Fruit fly (Drosophila melanogaster) whole organism, embryonic: ENCODE results near the gene CG31360.

Experiments
- Adf1 ChIP-seq: fragments of 200-800 bp; sonication (Bioruptor generic); IDR thresholded peaks from 2 replicates; pipeline ENCODE4 v1.3.6; 2022; ENCODE audit warnings: missing biosample characterization, missing genetic modification characterization
- Bgb ChIP-seq: fragments of 200-800 bp; sonication (Bioruptor generic); IDR thresholded peaks from 2 replicates; pipeline ENCODE4 v1.3.6; 2022; ENCODE audit warnings: missing biosample characterization, missing genetic modification characterization; ENCODE audit not compliant: partially characterized antibody
- C15 ChIP-seq: fragments of 200-800 bp; sonication (Bioruptor generic); IDR thresholded peaks from 3 replicates; pipeline ENCODE4 v1.3.6; 2022; ENCODE audit warnings: missing biosample characterization, missing genetic modification characterization
- CG10267 ChIP-seq: fragments of 200-800 bp; sonication (Bioruptor generic); optimal IDR thresholded peaks from 2 replicates; lab custom pipeline; 2018; ENCODE audit warnings: missing biosample characterization, mild to moderate bottlenecking, missing genetic modification characterization, moderate library complexity
- CG13287 ChIP-seq: fragments of 200-800 bp; sonication (Bioruptor generic); IDR thresholded peaks from 2 replicates; pipeline ENCODE4 v1.3.6; 2022; ENCODE audit warnings: missing biosample characterization, missing genetic modification characterization; ENCODE audit not compliant: partially characterized antibody
- CG13424 ChIP-seq: fragments of 200-800 bp; sonication (Bioruptor generic); optimal IDR thresholded peaks from 2 replicates; lab custom pipeline; 2019; ENCODE audit warnings: missing biosample characterization, mild to moderate bottlenecking, missing genetic modification characterization, moderate library complexity
- CG13775 ChIP-seq: fragments of 200-800 bp; sonication (Bioruptor generic); optimal IDR thresholded peaks from 3 replicates; lab custom pipeline; 2017; ENCODE audit warnings: missing biosample characterization, mild to moderate bottlenecking, missing genetic modification characterization
- CG14860 ChIP-seq: fragments of 200-800 bp; sonication (Bioruptor generic); IDR thresholded peaks from 3 replicates; pipeline ENCODE4 v1.3.6; 2022; ENCODE audit warnings: missing biosample characterization, missing genetic modification characterization; ENCODE audit not compliant: partially characterized antibody
- CG16863 ChIP-seq: fragments of 200-800 bp; sonication (Bioruptor generic); optimal IDR thresholded peaks from 3 replicates; lab custom pipeline; 2016; ENCODE audit warnings: missing biosample characterization, missing genetic modification characterization
- CG2116 ChIP-seq: fragments of 200-800 bp; sonication (Bioruptor generic); optimal IDR thresholded peaks from 3 replicates; lab custom pipeline; 2018; ENCODE audit warnings: missing biosample characterization, mild to moderate bottlenecking, missing genetic modification characterization
- CG30020 ChIP-seq: fragments of 200-800 bp; optimal IDR thresholded peaks from 2 replicates; lab custom pipeline; 2019; ENCODE audit warnings: missing biosample characterization, mild to moderate bottlenecking, missing genetic modification characterization, moderate library complexity
- CG33557 ChIP-seq: fragments of 200-800 bp; sonication (Bioruptor generic); optimal IDR thresholded peaks from 2 replicates; lab custom pipeline; 2019; ENCODE audit warnings: missing biosample characterization, mild to moderate bottlenecking, missing genetic modification characterization, moderate library complexity
- CG3726 ChIP-seq: fragments of 200-800 bp; sonication (Bioruptor generic); IDR thresholded peaks from 3 replicates; pipeline ENCODE4, ENCODE4 v1.3.6; 2022; ENCODE audit warnings: missing biosample characterization, missing genetic modification characterization
- CG4424 ChIP-seq: fragments of 200-800 bp; sonication (Bioruptor generic); optimal IDR thresholded peaks from 3 replicates; lab custom pipeline; 2016; ENCODE audit warnings: missing biosample characterization, missing genetic modification characterization
- CG4617 ChIP-seq: fragments of 200-800 bp; sonication (Bioruptor generic); optimal IDR thresholded peaks from 3 replicates; lab custom pipeline; 2016; ENCODE audit warnings: missing biosample characterization, missing genetic modification characterization, borderline replicate concordance
- CG7963 ChIP-seq: fragments of 200-800 bp; sonication (Bioruptor generic); IDR thresholded peaks from 3 replicates; pipeline ENCODE4 v1.3.6; 2022; ENCODE audit warnings: missing biosample characterization, missing genetic modification characterization; ENCODE audit not compliant: partially characterized antibody
- CG8089 ChIP-seq: fragments of 200-800 bp; sonication (Bioruptor generic); optimal IDR thresholded peaks from 3 replicates; lab custom pipeline; 2016; ENCODE audit warnings: missing biosample characterization, missing genetic modification characterization
- CG8290 ChIP-seq, 3 experiments: fragments of 200-800 bp; sonication (Bioruptor generic); optimal IDR thresholded peaks; 2 replicates each; lab custom pipeline; 2016 to 2019; ENCODE audit warnings: missing biosample characterization in 3 of 3, missing genetic modification characterization in 3 of 3, mild to moderate bottlenecking in 2 of 3, moderate library complexity in 1 of 3
- Dip2 ChIP-seq: fragments of 200-800 bp; sonication (Bioruptor generic); IDR thresholded peaks from 2 replicates; pipeline ENCODE4 v1.3.6; 2022; ENCODE audit warnings: missing biosample characterization, missing genetic modification characterization
- Dll ChIP-seq: fragments of 200-800 bp; sonication (Bioruptor generic); IDR thresholded peaks from 4 replicates; pipeline ENCODE4 v1.3.6; 2022; ENCODE audit warnings: missing biosample characterization, missing genetic modification characterization; ENCODE audit not compliant: partially characterized antibody
- Doc3 ChIP-seq: fragments of 200-800 bp; sonication (Bioruptor generic); IDR thresholded peaks from 3 replicates; pipeline ENCODE4 v1.3.6; 2022; ENCODE audit warnings: missing biosample characterization, missing genetic modification characterization; ENCODE audit not compliant: partially characterized antibody
- Fer1 ChIP-seq: fragments of 200-800 bp; sonication (Bioruptor generic); optimal IDR thresholded peaks from 2 replicates; lab custom pipeline; 2017; ENCODE audit warnings: missing biosample characterization, mild to moderate bottlenecking, missing genetic modification characterization
- HLH4C ChIP-seq: fragments of 200-800 bp; sonication (Bioruptor generic); IDR thresholded peaks from 3 replicates; pipeline ENCODE4 v1.3.6; 2022; ENCODE audit warnings: missing biosample characterization, missing genetic modification characterization; ENCODE audit not compliant: partially characterized antibody
- MBD-R2 ChIP-seq: fragments of 200-800 bp; sonication (Bioruptor generic); IDR thresholded peaks from 2 replicates; pipeline ENCODE4 v1.3.6; 2022; ENCODE audit warnings: missing biosample characterization, missing genetic modification characterization
- Nf-YC ChIP-seq: fragments of 200-800 bp; optimal IDR thresholded peaks from 3 replicates; lab custom pipeline; 2019; ENCODE audit warnings: missing biosample characterization, mild to moderate bottlenecking, missing genetic modification characterization, moderate library complexity
- Rfx ChIP-seq: fragments of 200-800 bp; sonication (Bioruptor generic); IDR thresholded peaks from 2 replicates; pipeline ENCODE4 v1.3.6; 2022; ENCODE audit warnings: missing biosample characterization, missing genetic modification characterization
- Sin3A ChIP-seq: fragments of >200 bp; optimal IDR thresholded peaks from 2 replicates; lab custom pipeline; 2018
- Sox102F ChIP-seq: fragments of 200-800 bp; sonication (Bioruptor generic); optimal IDR thresholded peaks from 2 replicates; lab custom pipeline; 2018; ENCODE audit warnings: missing biosample characterization, mild to moderate bottlenecking, missing genetic modification characterization, moderate library complexity
- Sry-β ChIP-seq: fragments of 200-800 bp; sonication (Bioruptor generic); optimal IDR thresholded peaks from 2 replicates; lab custom pipeline; 2018; ENCODE audit warnings: missing biosample characterization, mild to moderate bottlenecking, missing genetic modification characterization, moderate library complexity
- Sry-δ ChIP-seq: fragments of 200-800 bp; sonication (Bioruptor generic); optimal IDR thresholded peaks from 2 replicates; lab custom pipeline; 2016; ENCODE audit warnings: missing biosample characterization, missing genetic modification characterization
- ab ChIP-seq: fragments of 200-800 bp; sonication (Bioruptor generic); optimal IDR thresholded peaks from 2 replicates; lab custom pipeline; 2016; ENCODE audit warnings: missing biosample characterization, missing genetic modification characterization
- ac ChIP-seq: fragments of 200-800 bp; sonication (Bioruptor generic); optimal IDR thresholded peaks from 3 replicates; lab custom pipeline; 2017; ENCODE audit warnings: missing biosample characterization, mild to moderate bottlenecking, missing genetic modification characterization
- amos ChIP-seq: fragments of 200-800 bp; sonication (Bioruptor generic); IDR thresholded peaks from 2 replicates; pipeline ENCODE4 v1.3.6; 2022; ENCODE audit warnings: missing biosample characterization, missing genetic modification characterization; ENCODE audit not compliant: partially characterized antibody
- bbx ChIP-seq: fragments of 200-800 bp; sonication (Bioruptor generic); IDR thresholded peaks from 2 replicates; pipeline ENCODE4 v1.3.6; 2022; ENCODE audit warnings: missing biosample characterization, missing genetic modification characterization; ENCODE audit not compliant: partially characterized antibody
- bcd ChIP-seq: fragments of 200-800 bp; sonication (Bioruptor generic); optimal IDR thresholded peaks from 2 replicates; lab custom pipeline; 2017; ENCODE audit warnings: missing biosample characterization, mild to moderate bottlenecking, missing genetic modification characterization
- chm ChIP-seq: fragments of 200-800 bp; sonication (Bioruptor generic); IDR thresholded peaks from 2 replicates; pipeline ENCODE4 v1.3.6; 2022; ENCODE audit warnings: missing biosample characterization, missing genetic modification characterization
- crp ChIP-seq, 2 experiments: fragments of 200-800 bp; sonication (Bioruptor generic); optimal IDR thresholded peaks; 2 replicates in 1 of 2; 3 replicates in 1 of 2; lab custom pipeline; 2017; ENCODE audit warnings: missing biosample characterization in 2 of 2, missing genetic modification characterization in 2 of 2, mild to moderate bottlenecking in 1 of 2, moderate library complexity in 1 of 2
- fd3F ChIP-seq: fragments of 200-800 bp; sonication (Bioruptor generic); optimal IDR thresholded peaks from 2 replicates; lab custom pipeline; 2018; ENCODE audit warnings: missing biosample characterization, mild to moderate bottlenecking, missing genetic modification characterization, moderate library complexity
- grau ChIP-seq: fragments of 200-800 bp; optimal IDR thresholded peaks from 3 replicates; lab custom pipeline; 2019; ENCODE audit warnings: missing biosample characterization, mild to moderate bottlenecking, missing genetic modification characterization, moderate library complexity
- jigr1 ChIP-seq: fragments of 200-800 bp; sonication (Bioruptor generic); IDR thresholded peaks from 3 replicates; pipeline ENCODE4 v1.3.6; 2022; ENCODE audit warnings: missing biosample characterization, missing genetic modification characterization
- knrl ChIP-seq: fragments of 200-800 bp; sonication (Bioruptor generic); IDR thresholded peaks from 3 replicates; pipeline ENCODE4 v1.3.6; 2022; ENCODE audit warnings: missing biosample characterization, missing genetic modification characterization; ENCODE audit not compliant: partially characterized antibody
- lbe ChIP-seq: fragments of 200-800 bp; sonication (Bioruptor generic); optimal IDR thresholded peaks from 2 replicates; lab custom pipeline; 2016; ENCODE audit warnings: missing biosample characterization, mild to moderate bottlenecking, missing genetic modification characterization
- sens ChIP-seq: fragments of 200-800 bp; sonication (Bioruptor generic); peaks from one replicate; lab custom pipeline; 2016; ENCODE audit warnings: missing biosample characterization, missing genetic modification characterization
- sna ChIP-seq: fragments of 200-800 bp; sonication (Bioruptor generic); IDR thresholded peaks from 2 replicates; pipeline ENCODE4 v1.3.6; 2022; ENCODE audit warnings: missing biosample characterization, missing genetic modification characterization; ENCODE audit not compliant: partially characterized antibody
- tio ChIP-seq: fragments of 200-800 bp; sonication (Bioruptor generic); optimal IDR thresholded peaks from 2 replicates; lab custom pipeline; 2017; ENCODE audit warnings: missing biosample characterization, missing genetic modification characterization, inconsistent platforms
- tna ChIP-seq: fragments of 200-800 bp; sonication (Bioruptor generic); IDR thresholded peaks from 2 replicates; pipeline ENCODE4 v1.3.6; 2022; ENCODE audit warnings: missing biosample characterization, missing genetic modification characterization; ENCODE audit not compliant: partially characterized antibody
- ttk ChIP-seq: fragments of 200-800 bp; sonication (Bioruptor generic); IDR thresholded peaks from 2 replicates; pipeline ENCODE4 v2.1.2; 2022; ENCODE audit warnings: missing biosample characterization, missing genetic modification characterization
- usp ChIP-seq: fragments of >200 bp; optimal IDR thresholded peaks from 2 replicates; lab custom pipeline; 2017; ENCODE audit warnings: missing biosample characterization, missing genetic modification characterization
- vnd ChIP-seq: fragments of 200-800 bp; sonication (Bioruptor generic); IDR thresholded peaks from 3 replicates; pipeline ENCODE4 v1.3.6; 2022; ENCODE audit warnings: missing biosample characterization, missing genetic modification characterization; ENCODE audit not compliant: partially characterized antibody

CG31360 gene

DNA sequence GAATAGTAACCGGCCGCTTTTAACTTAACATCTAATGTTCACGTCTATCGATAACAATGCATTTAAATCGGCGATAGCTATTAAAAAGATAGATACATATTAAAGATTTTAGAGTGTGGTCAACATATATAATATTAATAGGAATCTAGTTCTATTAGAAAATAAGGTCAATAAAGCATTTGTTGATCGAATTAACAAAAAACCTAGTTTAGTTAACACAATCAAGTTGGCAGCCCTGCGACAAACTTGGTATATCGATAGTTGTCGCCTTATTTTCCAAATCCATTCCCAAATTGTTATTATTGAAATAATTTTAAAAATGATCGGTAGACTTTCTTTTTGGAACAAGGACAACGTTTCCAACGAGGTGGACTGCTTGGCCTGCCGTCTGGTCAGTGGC, at the start of gene CG31360, which contains the start of gene CG31251:
Gene CG31360 (plus strand): TSS at position 244 of the 400 bp plus-strand sequence.
Gene CG31251 (minus strand): TSS at position 62 of the 400 bp plus-strand sequence.
- TF ChIP-seq Bgb (peak; percentile 73), CG16863 (GFP tag; lab: Kevin White, UChicago) (no peak), Adf1 (GFP tag; lab: Robert Waterston, UW) (no peak), vnd (GFP tag; lab: Robert Waterston, UW) (peak; percentile 77), ttk (GFP tag; lab: Robert Waterston, UW) (no peak), CG33557 (GFP tag; lab: Kevin White, UChicago) (no peak), HLH4C (peak; percentile 94), amos (peak; percentile 72), sens (peak; percentile 55), Sox102F (GFP tag; lab: Kevin White, UChicago) (no peak), Fer1 (GFP tag; lab: Kevin White, UChicago) (no peak), C15 (GFP tag; lab: Robert Waterston, UW) (no peak), CG8290 (GFP tag; optimal IDR thresholded peaks at IDR 0.05; lab: Kevin White, UChicago) (peak; percentile 15), CG8290 (tag; optimal IDR thresholded peaks at IDR 0.05; lab: Kevin White, UChicago) (no peak), Sry-β (GFP tag; lab: Kevin White, UChicago) (no peak), bbx (peak; percentile 73), CG8089 (GFP tag; lab: Kevin White, UChicago) (no peak), CG13424 (tag; lab: Kevin White, UChicago) (no peak), CG13287 (GFP tag; lab: Robert Waterston, UW) (peak; percentile 95), Sin3A (lab: Kevin White, UChicago) (peak; percentile 22), knrl (GFP tag; lab: Robert Waterston, UW) (peak; percentile 82), MBD-R2 (GFP tag; lab: Robert Waterston, UW) (peak; percentile 70; the same call in 1 of the 2 replicates), CG2116 (GFP tag; lab: Kevin White, UChicago) (peak; percentile 32), grau (peak; percentile 19), Doc3 (GFP tag; lab: Robert Waterston, UW) (peak; percentile 91), chm (GFP tag; lab: Robert Waterston, UW) (no peak), CG3726 (no peak), ac (GFP tag; lab: Kevin White, UChicago) (no peak), CG13775 (GFP tag; lab: Kevin White, UChicago) (no peak), jigr1 (GFP tag; lab: Robert Waterston, UW) (no peak), CG4617 (GFP tag; lab: Kevin White, UChicago) (peak; percentile 9), crp (GFP tag; optimal IDR thresholded peaks at IDR 0.05; lab: Kevin White, UChicago) (no peak), CG4424 (GFP tag; lab: Kevin White, UChicago) (no peak), CG14860 (GFP tag; lab: Robert Waterston, UW) (peak; percentile 89), Dll (GFP tag; lab: Robert Waterston, UW) (peak; percentile 95), usp (GFP tag; lab: Kevin White, UChicago) (no peak), Rfx (no peak), tna (GFP tag; lab: Robert Waterston, UW) (peak; percentile 72), ab (GFP tag; lab: Kevin White, UChicago) (no peak), CG30020 (tag; lab: Kevin White, UChicago) (peak; percentile 28), sna (GFP tag; lab: Robert Waterston, UW) (peak; percentile 91), Dip2 (no peak), lbe (GFP tag; lab: Kevin White, UChicago) (peak; percentile 57), bcd (GFP tag; lab: Kevin White, UChicago) (no peak), CG7963 (GFP tag; lab: Robert Waterston, UW) (no peak; the same call in 2 of the 3 replicates), Sry-δ (GFP tag; lab: Kevin White, UChicago) (peak; percentile 57), CG10267 (tag; lab: Kevin White, UChicago) (peak; percentile 34), tio (GFP tag; lab: Kevin White, UChicago) (no peak), fd3F (GFP tag; lab: Kevin White, UChicago) (no peak), Nf-YC (peak; percentile 48)
